Fruit fly (Drosophila melanogaster) whole organism, pupa: ENCODE results near the gene Dysb.

ENCODE experiments used
- CG10348 ChIP-seq: fragments of 200-800 bp; sonication (Bioruptor generic); IDR thresholded peaks from 2 replicates; pipeline ENCODE4 v1.3.6; 2022; ENCODE audit warnings: missing biosample characterization, missing genetic modification characterization
- CG4496 ChIP-seq: fragments of 200-800 bp; sonication (Bioruptor generic); IDR thresholded peaks from 3 replicates; pipeline ENCODE4 v1.3.6; 2022; ENCODE audit warnings: missing biosample characterization, missing genetic modification characterization
- Snoo ChIP-seq: fragments of 200-800 bp; sonication (Bioruptor generic); optimal IDR thresholded peaks from 3 replicates; lab custom pipeline; 2017; ENCODE audit warnings: missing biosample characterization, mild to moderate bottlenecking, missing genetic modification characterization, inconsistent platforms

- TF ChIP-seq CG4496 (GFP tag; lab: Robert Waterston, UW) (no peak), CG10348 (GFP tag; lab: Robert Waterston, UW) (no peak), Snoo (no peak)
Measured at dm6 chr3L:18842236-18842635, 25.3 kb upstream of the Dysb start.
